Fruit fly (Drosophila melanogaster): Measurements from ENCODE around the gene Tmhs.

- TF ChIP-seq CG9948 (tag; optimal IDR thresholded peaks at IDR 0.05) (no peak), Ets98B (GFP tag; IDR thresholded peaks at IDR 0.05) (no peak), EcR (GFP tag; optimal IDR thresholded peaks at IDR 0.05) (no peak), CG4496 (GFP tag; IDR thresholded peaks at IDR 0.05) (no peak), gl (tag; optimal IDR thresholded peaks at IDR 0.05) (no peak)
Observed at dm6 chr3L:1920051-1920450, 34.6 kb downstream of the Tmhs start.
